Worm (Caenorhabditis elegans) whole organism, L2 larva: ENCODE measurements around the gene pgph-3.

ENCODE experiments used
- C34F6.9 ChIP-seq: fragments of 150-350 bp; optimal IDR thresholded peaks from 2 replicates; lab custom pipeline; 2014; ENCODE audit warnings: missing biosample characterization, missing genetic modification characterization
- F13H6.1 ChIP-seq: sonication (generic microtip); optimal IDR thresholded peaks from 2 replicates; lab custom pipeline; 2016; ENCODE audit warnings: missing genetic modification characterization, missing compliant biosample characterization
- Y55F3AM.14 ChIP-seq: fragments of 200-800 bp; sonication (Bioruptor generic); optimal IDR thresholded peaks from 2 replicates; lab custom pipeline; 2018; ENCODE audit warnings: mild to moderate bottlenecking, missing genetic modification characterization, missing compliant biosample characterization
- ZK546.5 ChIP-seq: sonication (generic microtip); optimal IDR thresholded peaks from 2 replicates; lab custom pipeline; 2017; ENCODE audit warnings: missing biosample characterization, missing genetic modification characterization
- alr-1 ChIP-seq: fragments of 150-350 bp; optimal IDR thresholded peaks from 2 replicates; lab custom pipeline; 2014; ENCODE audit warnings: missing biosample characterization, missing genetic modification characterization
- aly-2 ChIP-seq: fragments of 150-350 bp; optimal IDR thresholded peaks from 2 replicates; lab custom pipeline; 2014; ENCODE audit warnings: missing biosample characterization, missing genetic modification characterization
- ama-1 ChIP-seq: fragments of 150-350 bp; optimal IDR thresholded peaks from 2 replicates; lab custom pipeline; 2018; ENCODE audit warnings: inconsistent platforms
- blmp-1 ChIP-seq: sonication (generic microtip); optimal IDR thresholded peaks from 2 replicates; lab custom pipeline; 2017; ENCODE audit warnings: missing genetic modification characterization, mild to moderate bottlenecking, missing compliant biosample characterization, antibody characterized with exemption, moderate library complexity; ENCODE audit not compliant: insufficient read depth
- ceh-16 ChIP-seq: fragments of 150-350 bp; optimal IDR thresholded peaks from 2 replicates; lab custom pipeline; 2014; ENCODE audit warnings: missing biosample characterization, missing genetic modification characterization
- ceh-82 ChIP-seq: fragments of 150-350 bp; optimal IDR thresholded peaks from 2 replicates; lab custom pipeline; 2014; ENCODE audit warnings: missing biosample characterization, missing genetic modification characterization
- crh-2 ChIP-seq: sonication (generic microtip); optimal IDR thresholded peaks from 2 replicates; lab custom pipeline; 2017; ENCODE audit warnings: missing biosample characterization, missing genetic modification characterization
- dmd-4 ChIP-seq: sonication (generic microtip); optimal IDR thresholded peaks from 2 replicates; lab custom pipeline; 2017; ENCODE audit warnings: missing biosample characterization, missing genetic modification characterization
- egl-27 ChIP-seq: sonication (generic microtip); optimal IDR thresholded peaks from 3 replicates; lab custom pipeline; 2017; ENCODE audit warnings: missing biosample characterization, missing genetic modification reagents, missing genetic modification characterization
- elt-1 ChIP-seq: fragments of 150-350 bp; optimal IDR thresholded peaks from 2 replicates; lab custom pipeline; 2014; ENCODE audit warnings: missing biosample characterization, missing genetic modification characterization
- elt-3 ChIP-seq: sonication (generic microtip); optimal IDR thresholded peaks from 2 replicates; lab custom pipeline; 2017; ENCODE audit warnings: missing biosample characterization, missing genetic modification characterization
- fos-1 ChIP-seq: fragments of 150-350 bp; optimal IDR thresholded peaks from 2 replicates; lab custom pipeline; 2014; ENCODE audit warnings: missing biosample characterization, missing genetic modification characterization
- gmeb-1 ChIP-seq: fragments of 150-350 bp; optimal IDR thresholded peaks from 2 replicates; lab custom pipeline; 2014; ENCODE audit warnings: missing biosample characterization, missing genetic modification characterization
- lin-13 ChIP-seq: fragments of 150-350 bp; optimal IDR thresholded peaks from 2 replicates; lab custom pipeline; 2014; ENCODE audit warnings: missing biosample characterization, missing genetic modification reagents, missing genetic modification characterization
- lin-39 ChIP-seq: fragments of 150-350 bp; optimal IDR thresholded peaks from 2 replicates; lab custom pipeline; 2014; ENCODE audit warnings: missing biosample characterization, missing genetic modification reagents, missing genetic modification characterization
- lsy-2 ChIP-seq, 2 experiments: fragments of 150-350 bp in 1 of 2; sonication (generic microtip) in 1 of 2; optimal IDR thresholded peaks; 2 replicates each; lab custom pipeline; 2014 to 2017; ENCODE audit warnings: missing biosample characterization in 2 of 2, missing genetic modification characterization in 2 of 2
- mab-5 ChIP-seq: fragments of 150-350 bp; optimal IDR thresholded peaks from 2 replicates; lab custom pipeline; 2014; ENCODE audit warnings: missing biosample characterization, missing genetic modification characterization
- mbf-1 ChIP-seq: sonication (generic microtip); optimal IDR thresholded peaks from 2 replicates; lab custom pipeline; 2017; ENCODE audit warnings: missing biosample characterization, missing genetic modification characterization
- mdl-1 ChIP-seq, 2 experiments: fragments of 150-350 bp in 1 of 2; sonication (generic microtip) in 1 of 2; optimal IDR thresholded peaks; 2 replicates each; lab custom pipeline; 2017; ENCODE audit warnings: missing biosample characterization in 2 of 2, missing genetic modification characterization in 2 of 2
- nhr-11 ChIP-seq: fragments of 150-350 bp; optimal IDR thresholded peaks from 2 replicates; lab custom pipeline; 2014; ENCODE audit warnings: missing biosample characterization, missing genetic modification characterization
- nhr-12 ChIP-seq: fragments of 150-350 bp; optimal IDR thresholded peaks from 2 replicates; lab custom pipeline; 2014; ENCODE audit warnings: missing biosample characterization, missing genetic modification characterization
- nhr-129 ChIP-seq: fragments of 150-350 bp; optimal IDR thresholded peaks from 2 replicates; lab custom pipeline; 2014; ENCODE audit warnings: missing biosample characterization, missing genetic modification characterization
- nhr-21 ChIP-seq: fragments of 150-350 bp; optimal IDR thresholded peaks from 2 replicates; lab custom pipeline; 2014; ENCODE audit warnings: missing biosample characterization, missing genetic modification characterization
- nhr-23 ChIP-seq: fragments of 150-350 bp; optimal IDR thresholded peaks from 2 replicates; lab custom pipeline; 2014; ENCODE audit warnings: missing biosample characterization, missing genetic modification reagents, missing genetic modification characterization
- nhr-237 ChIP-seq: fragments of 150-350 bp; optimal IDR thresholded peaks from 2 replicates; lab custom pipeline; 2014; ENCODE audit warnings: missing biosample characterization, missing genetic modification characterization
- nhr-25 ChIP-seq: fragments of 150-350 bp; sonication (generic microtip); optimal IDR thresholded peaks from 3 replicates; lab custom pipeline; 2014; ENCODE audit warnings: missing biosample characterization, missing genetic modification characterization
- nhr-6 ChIP-seq: fragments of 150-350 bp; optimal IDR thresholded peaks from 2 replicates; lab custom pipeline; 2014; ENCODE audit warnings: missing biosample characterization, missing genetic modification characterization
- nhr-77 ChIP-seq: fragments of 150-350 bp; optimal IDR thresholded peaks from 2 replicates; lab custom pipeline; 2014; ENCODE audit warnings: missing biosample characterization, missing genetic modification characterization
- peb-1 ChIP-seq: fragments of 150-350 bp; optimal IDR thresholded peaks from 2 replicates; lab custom pipeline; 2014; ENCODE audit warnings: missing biosample characterization, missing genetic modification characterization
- sem-4 ChIP-seq: fragments of 150-350 bp; optimal IDR thresholded peaks from 2 replicates; lab custom pipeline; 2014; ENCODE audit warnings: missing biosample characterization, missing genetic modification reagents, missing genetic modification characterization
- sma-3 ChIP-seq: sonication (generic microtip); optimal IDR thresholded peaks from 2 replicates; lab custom pipeline; 2016; ENCODE audit warnings: missing genetic modification reagents, missing genetic modification characterization, missing compliant biosample characterization
- sma-9 ChIP-seq, 2 experiments: fragments of 150-350 bp in 1 of 2; sonication (generic microtip) in 1 of 2; optimal IDR thresholded peaks; 2 replicates each; lab custom pipeline; 2014 to 2016; ENCODE audit warnings: missing genetic modification characterization in 2 of 2, mild to moderate bottlenecking in 1 of 2, missing biosample characterization in 1 of 2, missing compliant biosample characterization in 1 of 2, missing genetic modification reagents in 1 of 2, moderate library complexity in 1 of 2
- snpc-4 ChIP-seq: fragments of 150-350 bp; optimal IDR thresholded peaks from 2 replicates; lab custom pipeline; 2014; ENCODE audit warnings: missing biosample characterization, missing genetic modification characterization
- unc-39 ChIP-seq: fragments of 150-350 bp; optimal IDR thresholded peaks from 2 replicates; lab custom pipeline; 2014; ENCODE audit warnings: missing biosample characterization, missing genetic modification characterization
- unc-55 ChIP-seq: fragments of 150-350 bp; sonication (generic microtip); optimal IDR thresholded peaks from 3 replicates; lab custom pipeline; 2014; ENCODE audit warnings: missing biosample characterization, missing genetic modification reagents, missing genetic modification characterization
- unc-62 ChIP-seq: fragments of 150-350 bp; optimal IDR thresholded peaks from 2 replicates; lab custom pipeline; 2014; ENCODE audit warnings: missing biosample characterization, missing genetic modification reagents, missing genetic modification characterization
- zag-1 ChIP-seq: fragments of 150-350 bp; optimal IDR thresholded peaks from 2 replicates; lab custom pipeline; 2014; ENCODE audit warnings: missing biosample characterization, missing genetic modification characterization
- ztf-11 ChIP-seq: sonication (generic microtip); optimal IDR thresholded peaks from 2 replicates; lab custom pipeline; 2017; ENCODE audit warnings: missing biosample characterization, missing genetic modification characterization
- ztf-4 ChIP-seq: fragments of 150-350 bp; optimal IDR thresholded peaks from 2 replicates; lab custom pipeline; 2014; ENCODE audit warnings: missing biosample characterization, missing genetic modification characterization

Gene pgph-3

DNA sequence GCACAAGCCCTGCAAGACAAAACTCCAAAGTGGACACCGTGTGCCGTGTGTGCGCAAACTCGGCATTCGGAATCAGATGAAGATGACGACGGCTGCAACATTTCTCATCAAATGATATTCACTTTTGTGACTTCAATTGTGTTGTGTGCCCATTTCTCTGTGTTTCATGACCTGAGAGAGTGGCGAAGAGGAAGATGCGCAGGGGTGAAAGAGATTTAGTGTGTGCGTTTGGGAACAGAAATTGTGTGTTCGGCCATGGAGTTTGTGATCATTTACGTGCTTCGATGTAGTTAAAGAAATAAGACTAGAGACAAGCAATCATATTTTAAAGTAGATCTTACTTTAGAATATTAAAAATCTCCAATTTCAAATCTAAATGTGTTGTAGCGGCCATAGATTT lies 25.0 kb upstream of the pgph-3 start:
- TF ChIP-seq fos-1 (tag; lab: Kevin White, UChicago) (peak; percentile 18), mab-5 (no peak), sma-9 (GFP tag; optimal IDR thresholded peaks at IDR 0.05; lab: Kevin White, UChicago) (peak; percentile 20), sma-9 (tag; optimal IDR thresholded peaks at IDR 0.05; lab: Kevin White, UChicago) (no peak), sem-4 (tag; lab: Kevin White, UChicago) (no peak), mdl-1 (tag; optimal IDR thresholded peaks at IDR 0.05; lab: Kevin White, UChicago) (no peak), ceh-82 (no peak), nhr-237 (tag; lab: Kevin White, UChicago) (no peak), nhr-25 (tag; lab: Kevin White, UChicago) (no peak), lin-39 (no peak), egl-27 (no peak), nhr-129 (tag; lab: Kevin White, UChicago) (no peak), aly-2 (tag; lab: Kevin White, UChicago) (no peak), nhr-77 (tag; lab: Kevin White, UChicago) (no peak), lsy-2 (tag; optimal IDR thresholded peaks at IDR 0.05; lab: Kevin White, UChicago) (peak in 1 of 2 experiments; percentile 10), nhr-21 (tag; lab: Kevin White, UChicago) (no peak), unc-39 (no peak), dmd-4 (tag; lab: Kevin White, UChicago) (no peak), alr-1 (no peak), ceh-16 (tag; lab: Kevin White, UChicago) (no peak), unc-62 (GFP tag; lab: Kevin White, UChicago) (no peak)

DNA sequence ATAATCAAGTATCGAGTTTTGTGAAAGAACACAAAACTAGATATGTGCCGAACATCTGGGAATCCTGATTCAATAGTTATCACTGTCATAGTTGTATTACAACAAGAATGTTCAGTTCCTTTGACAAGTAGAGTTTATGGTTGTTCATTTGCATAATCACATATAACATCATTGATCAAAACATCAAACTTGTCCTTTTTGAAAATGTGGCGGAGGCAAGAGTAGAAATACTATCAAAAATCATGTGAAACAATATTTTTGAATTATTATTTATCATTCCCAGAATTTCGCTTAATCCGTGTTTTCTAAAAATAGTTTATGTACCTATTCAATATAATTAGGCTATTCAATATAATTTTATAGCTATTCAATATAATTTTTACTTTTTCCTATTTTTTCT lies 21.7 kb upstream of the pgph-3 start, which contains the start of gene F44E7.7:
TSS of gene F44E7.7 (minus strand) at position 101 of the 400 bp plus-strand sequence.
- TF ChIP-seq aly-2 (tag; lab: Kevin White, UChicago) (no peak), nhr-11 (tag; lab: Kevin White, UChicago) (no peak), mab-5 (no peak), sem-4 (tag; lab: Kevin White, UChicago) (no peak), egl-27 (no peak), nhr-77 (tag; lab: Kevin White, UChicago) (no peak), mdl-1 (tag; optimal IDR thresholded peaks at IDR 0.05; lab: Kevin White, UChicago) (no peak), crh-2 (no peak), ceh-16 (tag; lab: Kevin White, UChicago) (no peak), mbf-1 (tag; lab: Kevin White, UChicago) (no peak), sma-3 (GFP tag; lab: Kevin White, UChicago) (no peak)

DNA sequence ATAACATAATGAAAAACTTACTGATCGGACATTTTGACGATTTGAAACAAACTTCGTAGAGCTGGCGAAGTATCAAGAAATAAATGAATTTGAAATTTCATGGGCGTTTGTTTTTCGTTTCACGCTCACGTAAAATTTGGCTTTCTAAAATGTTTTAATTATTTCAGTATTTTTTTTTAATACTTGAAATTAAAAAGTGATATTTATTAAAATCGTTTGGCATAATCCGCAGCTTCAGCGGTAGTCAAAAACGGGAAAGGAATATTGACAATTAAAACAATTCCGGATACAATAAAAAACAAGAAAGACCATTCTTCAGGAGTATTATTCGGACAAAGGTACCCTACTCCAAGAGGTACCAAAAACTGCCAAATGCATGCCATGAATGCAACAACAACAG lies 19.0 kb upstream of the pgph-3 start, which contains the start of gene fbxa-183:
TSS of gene fbxa-183 (minus strand) at position 101 of the 400 bp plus-strand sequence.
- TF ChIP-seq ztf-11 (tag; lab: Kevin White, UChicago) (no peak), alr-1 (no peak), sma-9 (GFP tag; optimal IDR thresholded peaks at IDR 0.05; lab: Kevin White, UChicago) (no peak), sma-9 (tag; optimal IDR thresholded peaks at IDR 0.05; lab: Kevin White, UChicago) (no peak), C34F6.9 (tag; lab: Kevin White, UChicago) (no peak), ztf-4 (no peak), peb-1 (tag; lab: Kevin White, UChicago) (no peak), nhr-6 (tag; lab: Kevin White, UChicago) (no peak), nhr-12 (no peak), zag-1 (tag; lab: Kevin White, UChicago) (no peak), F13H6.1 (tag; lab: Kevin White, UChicago) (no peak), lin-39 (no peak), dmd-4 (tag; lab: Kevin White, UChicago) (no peak), fos-1 (tag; lab: Kevin White, UChicago) (no peak), nhr-21 (tag; lab: Kevin White, UChicago) (no peak)

DNA sequence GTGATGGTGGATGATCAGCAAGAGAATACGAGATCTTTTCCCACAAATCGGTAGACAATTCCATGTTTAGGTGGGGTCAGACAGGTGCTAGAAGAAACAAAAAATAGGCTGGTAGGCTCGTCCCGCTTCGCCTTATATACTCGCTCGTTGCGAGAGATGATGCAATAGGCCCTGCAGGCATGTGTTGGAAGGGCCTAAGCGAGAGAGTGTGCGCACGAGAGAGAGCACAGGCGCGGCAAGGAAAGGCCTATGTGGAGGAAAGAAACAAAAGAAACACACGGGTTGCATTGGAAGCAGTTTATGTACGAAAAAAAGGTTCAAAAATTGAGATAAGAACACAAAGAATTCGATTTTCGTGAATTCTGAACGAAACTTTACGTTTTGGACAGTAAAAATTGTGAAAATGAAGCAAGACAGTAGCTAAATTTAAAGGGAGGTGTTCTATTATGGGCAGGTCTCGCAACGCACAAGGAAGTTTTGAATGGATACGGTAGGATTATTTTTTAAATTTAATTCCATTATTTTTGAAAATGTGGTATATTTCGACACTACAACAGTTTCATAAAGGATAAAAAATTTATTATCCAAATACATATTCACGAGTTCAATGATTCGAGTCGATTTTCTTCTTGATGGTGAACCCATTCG lies 17.2 kb upstream of the pgph-3 start, which contains the start of gene F44E7.5:
TSS of gene F44E7.5 (minus strand) at position 210 of the 648 bp plus-strand sequence.
- TF ChIP-seq aly-2 (tag; lab: Kevin White, UChicago) = no peak
- peak; percentile 37 for TF ChIP-seq blmp-1
- TF ChIP-seq elt-3 (tag; lab: Kevin White, UChicago) = no peak
- TF ChIP-seq nhr-237 (tag; lab: Kevin White, UChicago) = no peak
- TF ChIP-seq fos-1 (tag; lab: Kevin White, UChicago) = peak; percentile 91
- TF ChIP-seq lin-13 (GFP tag; lab: Kevin White, UChicago) = peak; percentile 70
- TF ChIP-seq unc-62 (GFP tag; lab: Kevin White, UChicago) = no peak
- no peak for TF ChIP-seq egl-27
- peak; percentile 61 to 76 for TF ChIP-seq mdl-1 (tag; optimal IDR thresholded peaks at IDR 0.05; lab: Kevin White, UChicago)
- TF ChIP-seq ama-1 (lab: Kevin White, UChicago) = no peak
- TF ChIP-seq sma-9 (GFP tag; optimal IDR thresholded peaks at IDR 0.05; lab: Kevin White, UChicago) = peak; percentile 72
- TF ChIP-seq sma-9 (tag; optimal IDR thresholded peaks at IDR 0.05; lab: Kevin White, UChicago) = no peak
- TF ChIP-seq nhr-77 (tag; lab: Kevin White, UChicago) = no peak
- peak; percentile 39 for TF ChIP-seq F13H6.1 (tag; lab: Kevin White, UChicago)
- peak; percentile 78 for TF ChIP-seq nhr-25 (tag; lab: Kevin White, UChicago)
- TF ChIP-seq C34F6.9 (tag; lab: Kevin White, UChicago) = peak; percentile 74
- TF ChIP-seq ceh-16 (tag; lab: Kevin White, UChicago) = no peak
- peak; percentile 65 for TF ChIP-seq gmeb-1 (tag; lab: Kevin White, UChicago)
- no peak for TF ChIP-seq elt-1
- TF ChIP-seq ztf-4 = no peak
- TF ChIP-seq Y55F3AM.14 (GFP tag; lab: Kevin White, UChicago) = peak; percentile 43
- peak; percentile 62 for TF ChIP-seq unc-55 (GFP tag; lab: Kevin White, UChicago)
- peak; percentile 57 for TF ChIP-seq nhr-21 (tag; lab: Kevin White, UChicago)
- TF ChIP-seq sma-3 (GFP tag; lab: Kevin White, UChicago) = peak; percentile 60
- peak; percentile 100 for TF ChIP-seq nhr-129 (tag; lab: Kevin White, UChicago)
- TF ChIP-seq ZK546.5 = no peak
- no peak for TF ChIP-seq nhr-23
- TF ChIP-seq ceh-82 = no peak
- TF ChIP-seq snpc-4 (tag; lab: Kevin White, UChicago) = peak; percentile 40
